Fruit fly (Drosophila melanogaster) whole organism, wandering third instar larva: Measurements from ENCODE around the gene Remo.

Experiments
- GATAd ChIP-seq: sonication (Bioruptor generic); optimal IDR thresholded peaks from 2 replicates; lab custom pipeline; 2016; ENCODE audit warnings: missing biosample characterization, missing genetic modification characterization
- Hnf4 ChIP-seq: fragments of 200-800 bp; sonication (Bioruptor generic); optimal IDR thresholded peaks from 2 replicates; lab custom pipeline; 2016; ENCODE audit warnings: missing biosample characterization, mild to moderate bottlenecking, missing genetic modification characterization
- Hr78 ChIP-seq: fragments of >200 bp; optimal IDR thresholded peaks from 2 replicates; lab custom pipeline; 2017; ENCODE audit warnings: missing biosample characterization, missing genetic modification characterization
- Jra ChIP-seq: sonication (Bioruptor generic); optimal IDR thresholded peaks from 2 replicates; lab custom pipeline; 2016; ENCODE audit warnings: missing biosample characterization, missing genetic modification characterization
- OdsH ChIP-seq: fragments of 200-800 bp; sonication (Bioruptor generic); optimal IDR thresholded peaks from 2 replicates; lab custom pipeline; 2016; ENCODE audit warnings: missing biosample characterization, mild to moderate bottlenecking, missing genetic modification characterization
- Vsx2 ChIP-seq: fragments of 200-300, 225-300 bp; sonication (Bioruptor generic); optimal IDR thresholded peaks from 2 replicates; lab custom pipeline; 2018; ENCODE audit warnings: missing biosample characterization, missing genetic modification characterization; ENCODE audit not compliant: partially characterized antibody
- br ChIP-seq: fragments of 200-800 bp; sonication (Bioruptor generic); optimal IDR thresholded peaks from 2 replicates; lab custom pipeline; 2016; ENCODE audit warnings: missing biosample characterization, missing genetic modification characterization
- ey ChIP-seq: fragments of 200-800 bp; sonication (Bioruptor generic); optimal IDR thresholded peaks from 2 replicates; lab custom pipeline; 2016; ENCODE audit warnings: missing biosample characterization, missing genetic modification characterization
- h ChIP-seq: fragments of 200-800 bp; sonication (Bioruptor generic); optimal IDR thresholded peaks from 3 replicates; lab custom pipeline; 2016; ENCODE audit warnings: missing biosample characterization, mild to moderate bottlenecking, missing genetic modification characterization
- jim ChIP-seq: fragments of 175-275, 200-325 bp; sonication (Bioruptor generic); optimal IDR thresholded peaks from 2 replicates; lab custom pipeline; 2016; ENCODE audit warnings: missing biosample characterization, mild to moderate bottlenecking, missing genetic modification characterization
- pan ChIP-seq: fragments of >200 bp; optimal IDR thresholded peaks from 2 replicates; lab custom pipeline; 2017
- psq ChIP-seq: fragments of 200-800 bp; sonication (Bioruptor generic); optimal IDR thresholded peaks from 3 replicates; lab custom pipeline; 2017; ENCODE audit warnings: missing biosample characterization, mild to moderate bottlenecking, missing genetic modification characterization, moderate library complexity
- tai ChIP-seq: sonication (Bioruptor generic); optimal IDR thresholded peaks from 2 replicates; lab custom pipeline; 2016; ENCODE audit warnings: missing biosample characterization, missing genetic modification characterization
- usp ChIP-seq: fragments of >200 bp; optimal IDR thresholded peaks from 2 replicates; lab custom pipeline; 2017; ENCODE audit warnings: missing biosample characterization, missing genetic modification characterization

DNA sequence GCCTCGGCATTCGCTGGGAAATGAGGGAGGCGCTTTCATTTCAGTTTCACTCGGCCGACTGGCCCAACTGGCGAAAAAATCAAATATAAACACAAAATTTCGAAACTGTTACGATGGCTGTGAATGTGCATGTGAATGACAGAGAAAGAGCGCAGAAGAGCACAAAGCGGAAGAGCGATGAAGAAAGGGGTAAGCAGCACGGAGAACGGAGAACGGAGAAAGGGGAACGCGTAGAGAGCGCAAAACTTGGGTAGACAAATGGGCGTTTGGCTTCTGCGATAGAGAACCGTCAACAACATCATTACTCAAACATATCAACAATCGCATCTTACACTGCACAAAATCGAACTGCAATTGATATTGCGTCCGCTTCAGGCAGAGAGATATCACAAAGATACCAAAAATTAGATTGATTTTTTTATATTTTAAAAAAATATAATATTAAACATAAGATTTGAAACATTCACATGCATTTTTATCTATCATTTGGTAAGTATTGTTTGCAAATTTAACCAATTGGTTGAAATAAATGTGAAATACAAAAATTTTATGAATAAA, 15.1 kb upstream of the Remo start:
- TF ChIP-seq OdsH (GFP tag; lab: Kevin White, UChicago): no peak
- no peak for TF ChIP-seq jim (GFP tag; lab: Kevin White, UChicago)
- TF ChIP-seq tai (GFP tag; lab: Kevin White, UChicago): no peak
- TF ChIP-seq pan (lab: Kevin White, UChicago): no peak
- TF ChIP-seq usp: no peak
- peak; percentile 68 for TF ChIP-seq psq (GFP tag; lab: Kevin White, UChicago)
- no peak for TF ChIP-seq Jra (GFP tag; lab: Kevin White, UChicago)
- no peak for TF ChIP-seq Hr78 (GFP tag; lab: Kevin White, UChicago)
- TF ChIP-seq GATAd (GFP tag; lab: Kevin White, UChicago): no peak
- TF ChIP-seq h (GFP tag; lab: Kevin White, UChicago): no peak
- no peak for TF ChIP-seq Vsx2 (GFP tag; lab: Kevin White, UChicago)
- no peak for TF ChIP-seq Hnf4
- no peak for TF ChIP-seq br (GFP tag; lab: Kevin White, UChicago)
- TF ChIP-seq ey (GFP tag; lab: Kevin White, UChicago): no peak
